Worm (Caenorhabditis elegans) whole organism, early embryonic: ENCODE data around the gene txt-1.
"Not testable (repeated sequence)": the region's sequence is repeated elsewhere in the genome, so short reads cannot be mapped to it uniquely, and the experiment has no call there.

ENCODE experiments used
- B0310.2 ChIP-seq: sonication (generic microtip); optimal IDR thresholded peaks from 2 replicates; lab custom pipeline; 2016; ENCODE audit warnings: mild to moderate bottlenecking, missing genetic modification characterization, missing compliant biosample characterization
- F13C5.2 ChIP-seq: sonication (generic microtip); optimal IDR thresholded peaks from 2 replicates; lab custom pipeline; 2017; ENCODE audit warnings: mild to moderate bottlenecking, missing genetic modification characterization, inconsistent platforms, missing compliant biosample characterization
- aly-1 ChIP-seq: sonication (generic microtip); optimal IDR thresholded peaks from 2 replicates; lab custom pipeline; 2016; ENCODE audit warnings: missing genetic modification characterization, missing compliant biosample characterization
- ama-1 ChIP-seq: fragments of 150-350 bp; optimal IDR thresholded peaks from 2 replicates; lab custom pipeline; 2014
- ceh-13 ChIP-seq: fragments of 200-800 bp; sonication (Bioruptor generic); optimal IDR thresholded peaks from 2 replicates; lab custom pipeline; 2018; ENCODE audit warnings: mild to moderate bottlenecking, missing genetic modification characterization, missing compliant biosample characterization
- ceh-36 ChIP-seq: sonication (generic microtip); optimal IDR thresholded peaks from 2 replicates; lab custom pipeline; 2016; ENCODE audit warnings: missing genetic modification characterization, inconsistent platforms, missing compliant biosample characterization
- ets-7 ChIP-seq: sonication (generic microtip); optimal IDR thresholded peaks from 2 replicates; lab custom pipeline; 2016; ENCODE audit warnings: missing genotype, missing genetic modification characterization, missing compliant biosample characterization
- flt-1 ChIP-seq: fragments of 200-800 bp; sonication (Bioruptor generic); IDR thresholded peaks from 2 replicates; pipeline ENCODE4 v1.3.6; 2022; ENCODE audit warnings: missing genetic modification characterization, missing compliant biosample characterization
- hmbx-1 ChIP-seq: sonication (generic microtip); optimal IDR thresholded peaks from 2 replicates; lab custom pipeline; 2016; ENCODE audit warnings: mild to moderate bottlenecking, missing genetic modification characterization, missing compliant biosample characterization
- hmg-4 ChIP-seq: fragments of 200-800 bp; sonication (Bioruptor generic); optimal IDR thresholded peaks from 2 replicates; lab custom pipeline; 2018; ENCODE audit warnings: mild to moderate bottlenecking, missing genetic modification characterization, missing compliant biosample characterization
- hnd-1 ChIP-seq: sonication (generic microtip); optimal IDR thresholded peaks from 2 replicates; lab custom pipeline; 2016; ENCODE audit warnings: missing genetic modification characterization, missing compliant biosample characterization
- pes-1 ChIP-seq: fragments of 200-800 bp; sonication (Bioruptor generic); IDR thresholded peaks from 2 replicates; pipeline ENCODE4 v1.3.6; 2022; ENCODE audit warnings: missing genetic modification reagents, missing genetic modification characterization, missing compliant biosample characterization
- scrt-1 ChIP-seq: fragments of 200-800 bp; sonication (Bioruptor generic); IDR thresholded peaks from 2 replicates; pipeline ENCODE4 v1.3.6; 2022; ENCODE audit warnings: missing genetic modification characterization, missing compliant biosample characterization
- sea-1 ChIP-seq: fragments of 200-800 bp; sonication (Bioruptor generic); conservative IDR thresholded peaks from 2 replicates; pipeline ENCODE4 v1.3.6; 2022; ENCODE audit warnings: missing genetic modification characterization, missing compliant biosample characterization
- tbx-11 ChIP-seq: fragments of 200-800 bp; sonication (Bioruptor generic); IDR thresholded peaks from 2 replicates; pipeline ENCODE4 v1.3.6; 2022; ENCODE audit warnings: missing genetic modification characterization, missing compliant biosample characterization
- tbx-37 ChIP-seq: fragments of 200-800 bp; sonication (Bioruptor generic); conservative IDR thresholded peaks from 2 replicates; pipeline ENCODE4 v1.3.6; 2022; ENCODE audit warnings: missing genetic modification reagents, missing genetic modification characterization, missing compliant biosample characterization
- tra-4 ChIP-seq: sonication (generic microtip); optimal IDR thresholded peaks from 2 replicates; lab custom pipeline; 2017; ENCODE audit warnings: missing genetic modification characterization, missing compliant biosample characterization

txt-1 gene

ce11 chrII:84134-84533, 21.9 kb upstream of the txt-1 start, which contains the start of gene C50D2.6:
TSS of gene C50D2.6 (plus strand) at chrII:84434.
- TF ChIP-seq hmg-4 (no peak), ets-7 (no peak), ceh-13 (GFP tag; lab: Kevin White, UChicago) (no peak), hnd-1 (tag; lab: Kevin White, UChicago) (no peak), pes-1 (GFP tag; lab: Robert Waterston, UW) (no peak), tra-4 (tag; lab: Kevin White, UChicago) (no peak), tbx-11 (no peak)

DNA sequence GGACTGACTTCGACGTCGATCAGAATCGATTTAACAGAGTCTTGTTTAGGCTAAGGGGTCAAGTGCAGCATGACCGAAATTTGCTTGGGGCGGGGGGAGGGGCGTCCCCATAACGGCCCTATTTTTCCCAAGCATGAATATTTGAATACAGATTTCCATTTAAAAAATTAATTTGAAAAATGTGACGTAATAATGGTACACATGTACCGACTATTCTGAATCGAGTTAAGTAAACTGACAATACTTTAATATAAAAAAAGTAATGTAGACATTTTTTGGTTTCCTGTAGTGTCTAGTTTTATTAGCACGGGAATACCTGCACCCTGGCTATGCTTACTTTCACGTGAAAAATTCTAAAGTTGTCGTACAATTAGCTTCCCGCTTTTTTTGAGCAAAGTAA, 19.2 kb upstream of the txt-1 start:
- TF ChIP-seq tbx-11 (no peak), aly-1 (tag; lab: Kevin White, UChicago) (no peak), hnd-1 (tag; lab: Kevin White, UChicago) (no peak), ets-7 (no peak), scrt-1 (no peak), ceh-36 (tag; lab: Kevin White, UChicago) (no peak), B0310.2 (tag; lab: Kevin White, UChicago) (no peak)

DNA sequence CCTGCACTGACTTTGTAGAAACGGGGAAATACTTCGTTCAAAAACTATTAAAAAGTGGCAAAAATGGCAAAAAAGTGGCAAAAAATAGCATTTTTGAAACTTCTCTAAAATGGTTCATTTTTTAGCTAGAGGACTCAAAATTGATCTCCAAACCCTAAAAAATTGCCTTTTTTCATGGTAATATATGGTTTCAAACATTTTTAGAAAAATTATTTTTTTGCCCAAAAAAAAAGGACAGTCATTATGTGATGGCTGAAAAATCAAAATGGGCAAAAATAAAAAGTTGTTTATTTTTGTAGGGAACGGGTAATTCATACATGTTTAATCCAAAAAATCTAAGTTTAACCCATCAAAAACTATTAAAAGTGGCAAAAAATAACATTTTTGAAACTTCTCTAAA, 18.1 kb upstream of the txt-1 start:
- TF ChIP-seq aly-1 (tag; lab: Kevin White, UChicago) (no peak), ceh-36 (tag; lab: Kevin White, UChicago) (no peak), sea-1 (GFP tag; lab: Robert Waterston, UW) (no peak), tra-4 (tag; lab: Kevin White, UChicago) (no peak), tbx-37 (GFP tag; lab: Robert Waterston, UW) (no peak), ets-7 (no peak), scrt-1 (no peak), hmg-4 (no peak), F13C5.2 (tag; lab: Kevin White, UChicago) (no peak), pes-1 (GFP tag; lab: Robert Waterston, UW) (no peak), hmbx-1 (no peak), tbx-11 (no peak), B0310.2 (tag; lab: Kevin White, UChicago) (no peak), ama-1 (lab: Kevin White, UChicago) (no peak)

- TF ChIP-seq tbx-11, result no peak
- TF ChIP-seq tbx-37 (GFP tag; lab: Robert Waterston, UW), result no peak
- TF ChIP-seq hnd-1 (tag; lab: Kevin White, UChicago), result no peak
- no peak for TF ChIP-seq pes-1 (GFP tag; lab: Robert Waterston, UW)
- no peak for TF ChIP-seq tra-4 (tag; lab: Kevin White, UChicago)
- no peak for TF ChIP-seq ceh-13 (GFP tag; lab: Kevin White, UChicago)
- no peak for TF ChIP-seq sea-1 (GFP tag; lab: Robert Waterston, UW)
- TF ChIP-seq scrt-1, result no peak
- no peak for TF ChIP-seq hmbx-1
- no peak for TF ChIP-seq hmg-4
- no peak for TF ChIP-seq B0310.2 (tag; lab: Kevin White, UChicago)
- TF ChIP-seq flt-1 (GFP tag; lab: Robert Waterston, UW), result no peak
- no peak for TF ChIP-seq ceh-36 (tag; lab: Kevin White, UChicago)
- no peak for TF ChIP-seq ama-1 (lab: Kevin White, UChicago)
- no peak for TF ChIP-seq aly-1 (tag; lab: Kevin White, UChicago)
- no peak for TF ChIP-seq F13C5.2 (tag; lab: Kevin White, UChicago)
Observed at ce11 chrII:91419-91818, 14.6 kb upstream of the txt-1 start, which contains the start of gene mcat-1. TSS of gene mcat-1 (minus strand) at chrII:91519.

ce11 chrII:95177-95576, 10.8 kb upstream of the txt-1 start, which contains the start of gene C50D2.7:
TSS of gene C50D2.7 (minus strand) at chrII:95277.
- TF ChIP-seq ama-1 (lab: Kevin White, UChicago) (no peak), B0310.2 (tag; lab: Kevin White, UChicago) (no peak), ceh-13 (GFP tag; lab: Kevin White, UChicago) (no peak), hmg-4 (no peak), tbx-11 (no peak), tra-4 (tag; lab: Kevin White, UChicago) (no peak), ets-7 (no peak), aly-1 (tag; lab: Kevin White, UChicago) (no peak), scrt-1 (no peak), F13C5.2 (tag; lab: Kevin White, UChicago) (no peak), ceh-36 (tag; lab: Kevin White, UChicago) (no peak), hmbx-1 (no peak), flt-1 (GFP tag; lab: Robert Waterston, UW) (no peak), hnd-1 (tag; lab: Kevin White, UChicago) (no peak)

DNA sequence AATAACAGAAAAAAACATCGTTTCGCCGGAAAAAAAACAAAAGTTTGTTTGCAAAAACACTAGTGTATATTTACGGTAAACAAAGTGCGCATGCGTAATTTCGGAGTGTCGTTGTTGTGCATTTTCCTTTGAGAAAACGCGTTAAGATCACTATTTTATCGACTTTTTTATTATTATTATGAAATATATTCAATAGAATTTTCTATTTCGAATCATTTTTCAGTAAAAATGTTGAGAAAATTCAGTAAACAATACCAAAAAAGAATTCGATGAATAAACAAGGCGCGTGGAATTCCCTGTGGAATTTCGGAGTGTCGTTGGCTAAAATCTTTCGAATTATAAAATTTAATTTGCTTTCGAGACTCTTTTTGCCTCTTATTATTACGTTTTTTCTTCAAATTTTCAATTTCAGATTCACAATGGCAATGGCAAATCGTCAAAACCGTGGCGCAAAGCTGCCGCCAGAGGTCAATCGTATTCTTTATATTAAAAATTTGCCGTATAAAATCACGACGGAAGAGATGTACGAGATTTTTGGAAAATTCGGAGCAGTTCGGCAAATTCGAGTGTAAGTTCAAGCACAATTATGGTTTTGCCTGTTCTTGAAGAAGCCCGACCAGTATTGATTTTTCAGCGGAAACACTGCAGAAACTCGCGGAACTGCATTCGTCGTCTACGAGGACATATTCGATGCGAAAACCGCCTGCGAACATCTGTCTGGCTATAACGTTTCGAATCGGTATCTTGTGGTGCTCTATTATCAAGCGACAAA, 7.8 kb upstream of the txt-1 start, which contains the start of the genes luc-7L3 and sftb-6:
luc-7L3 (minus strand) TSS at position 36 of the 772 bp plus-strand sequence.
sftb-6 (plus strand) TSS at position 413 of the 772 bp plus-strand sequence.
- TF ChIP-seq hmg-4 (no peak), flt-1 (GFP tag; lab: Robert Waterston, UW) (no peak), hmbx-1 (peak; percentile 40), hnd-1 (tag; lab: Kevin White, UChicago) (no peak), pes-1 (GFP tag; lab: Robert Waterston, UW) (no peak), tbx-37 (GFP tag; lab: Robert Waterston, UW) (no peak), F13C5.2 (tag; lab: Kevin White, UChicago) (peak; percentile 69), tra-4 (tag; lab: Kevin White, UChicago) (no peak)

ce11 chrII:98894-99293, 7.1 kb upstream of the txt-1 start, which contains the start of gene C50D2.10:
TSS of gene C50D2.10 (plus strand) at chrII:99138.
- not testable (repeated sequence) for TF ChIP-seq tra-4 (tag; lab: Kevin White, UChicago); ama-1 (lab: Kevin White, UChicago); F13C5.2 (tag; lab: Kevin White, UChicago)
